Worm (Caenorhabditis elegans) whole organism, L4 larva: ENCODE results near the gene srh-169.
A peak's percentile ranks its signal among the peaks of the same experiment; 100 is the strongest.

Experiments used
- ceh-82 ChIP-seq: sonication (generic microtip); optimal IDR thresholded peaks from 2 replicates; lab custom pipeline; 2017; ENCODE audit warnings: missing biosample characterization, missing genetic modification characterization
- jun-1 ChIP-seq: fragments of 150-350 bp; optimal IDR thresholded peaks from 2 replicates; lab custom pipeline; 2014; ENCODE audit warnings: missing biosample characterization, missing genetic modification reagents, missing genetic modification characterization
- lin-1 ChIP-seq: fragments of 200-800 bp; sonication (Bioruptor generic); IDR thresholded peaks from 2 replicates; pipeline ENCODE4 v1.3.6; 2022; ENCODE audit warnings: missing genetic modification reagents, missing genetic modification characterization, missing compliant biosample characterization
- mdt-29 ChIP-seq: fragments of 200-800 bp; sonication (Bioruptor generic); IDR thresholded peaks from 2 replicates; pipeline ENCODE4 v1.3.6; 2022; ENCODE audit warnings: missing genetic modification reagents, missing genetic modification characterization, missing compliant biosample characterization
- mxl-2 ChIP-seq: fragments of 200-800 bp; sonication (Bioruptor generic); conservative IDR thresholded peaks from 2 replicates; pipeline ENCODE4 v1.3.6; 2022; ENCODE audit warnings: missing genetic modification reagents, missing genetic modification characterization, missing compliant biosample characterization
- nhr-11 ChIP-seq: fragments of 150-350 bp; optimal IDR thresholded peaks from 2 replicates; lab custom pipeline; 2014; ENCODE audit warnings: missing biosample characterization, missing genetic modification characterization
- nhr-77 ChIP-seq: fragments of 150-350 bp; optimal IDR thresholded peaks from 2 replicates; lab custom pipeline; 2014; ENCODE audit warnings: missing biosample characterization, missing genetic modification characterization
- unc-62 ChIP-seq, 3 experiments: fragments of 150-350 bp in 1 of 3; sonication (generic microtip); optimal IDR thresholded peaks in 2 of 3; peaks in 1 of 3; 1 replicate in 1 of 3; 2 replicates in 2 of 3; lab custom pipeline; 2014 to 2017; ENCODE audit warnings: missing biosample characterization in 3 of 3, missing genetic modification characterization in 3 of 3, missing genetic modification reagents in 3 of 3, missing genotype in 1 of 3
- zip-2 ChIP-seq: fragments of 150-350 bp; optimal IDR thresholded peaks from 2 replicates; lab custom pipeline; 2014; ENCODE audit warnings: missing biosample characterization, missing genetic modification characterization
- ztf-11 ChIP-seq: fragments of 150-350 bp; optimal IDR thresholded peaks from 2 replicates; lab custom pipeline; 2014; ENCODE audit warnings: missing biosample characterization, missing genetic modification characterization

DNA sequence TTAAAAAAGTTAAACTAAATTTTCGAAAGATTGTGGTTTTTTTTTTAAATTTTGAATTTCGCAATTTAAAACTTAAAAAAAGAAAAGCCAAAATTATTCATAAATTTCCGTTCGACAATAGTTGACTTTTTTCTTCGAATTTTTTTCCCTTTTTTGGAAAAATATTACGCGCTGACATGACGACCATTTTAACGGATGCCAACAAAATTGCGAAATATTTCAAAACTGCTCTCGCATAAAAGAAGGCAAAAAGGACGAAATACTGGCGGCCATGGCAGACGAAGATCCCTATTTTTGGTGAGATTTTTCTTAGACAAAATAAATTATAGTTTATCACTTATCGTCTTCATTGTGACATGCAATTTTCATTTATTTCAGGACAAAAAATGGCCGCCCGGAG lies 9.1 kb upstream of the srh-169 start:
- TF ChIP-seq jun-1 (tag; lab: Kevin White, UChicago) (no peak), mdt-29 (GFP tag; lab: Robert Waterston, UW) (no peak), ceh-82 (no peak), unc-62 (GFP tag; optimal IDR thresholded peaks at IDR 0.05 in 1 of 2; lab: Kevin White, UChicago) (no peak), unc-62 (tag; optimal IDR thresholded peaks at IDR 0.05; lab: Kevin White, UChicago) (no peak), nhr-77 (tag; lab: Kevin White, UChicago) (no peak), ztf-11 (tag; lab: Kevin White, UChicago) (no peak), zip-2 (tag; lab: Kevin White, UChicago) (peak; percentile 63), nhr-11 (tag; lab: Kevin White, UChicago) (no peak), lin-1 (no peak), mxl-2 (GFP tag; lab: Robert Waterston, UW) (no peak)
